Fruit fly (Drosophila melanogaster): Measurements from ENCODE around the gene CG5167.

DNA sequence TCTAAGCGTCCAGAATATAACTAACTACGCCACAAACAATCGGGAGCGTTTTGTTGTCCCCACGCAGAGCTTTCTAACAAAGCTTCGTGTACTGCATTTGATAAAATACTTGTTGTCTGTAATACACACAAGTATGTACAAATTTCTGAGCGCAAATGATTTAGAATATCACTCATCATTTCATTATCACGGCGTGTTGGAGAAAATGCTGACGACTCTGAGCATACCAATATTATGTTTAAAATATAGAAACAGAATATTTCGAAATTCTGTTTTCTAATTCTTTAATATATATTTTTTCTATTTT lies 451 bp upstream of the CG5167 start, which contains the start of gene Cyp9f2:
- TF ChIP-seq CG11695 (GFP tag; IDR thresholded peaks at IDR 0.05) (no peak), Lpt (GFP tag; optimal IDR thresholded peaks at IDR 0.05) (no peak), CG12299 (tag; optimal IDR thresholded peaks at IDR 0.05) (no peak), eyg (GFP tag; optimal IDR thresholded peaks at IDR 0.05) (no peak), CG2129 (GFP tag; IDR thresholded peaks at IDR 0.05; ENCODE audit: partially characterized antibody) (no peak), tin (GFP tag; optimal IDR thresholded peaks at IDR 0.05) (no peak), CG12744 (GFP tag; optimal IDR thresholded peaks at IDR 0.05) (no peak), bab2 (GFP tag; optimal IDR thresholded peaks at IDR 0.05) (no peak), CG18764 (GFP tag; optimal IDR thresholded peaks at IDR 0.05) (no peak), slou (GFP tag; optimal IDR thresholded peaks at IDR 0.05) (no peak), CG15011 (GFP tag; optimal IDR thresholded peaks at IDR 0.05) (no peak), CG11398 (GFP tag; optimal IDR thresholded peaks at IDR 0.05) (no peak), Med (GFP tag) (no peak), psq (GFP tag; optimal IDR thresholded peaks at IDR 0.05) (no peak)

Measured in whole organism, embryonic.